Worm (Caenorhabditis elegans) whole organism, L4/young adult: ENCODE results near the gene perm-2.

Experiments
- W03F9.2 ChIP-seq: fragments of 150-350 bp; optimal IDR thresholded peaks from 2 replicates; lab custom pipeline; 2014; ENCODE audit warnings: missing biosample characterization, missing genetic modification characterization
- dao-5 ChIP-seq: sonication (generic microtip); optimal IDR thresholded peaks from 2 replicates; lab custom pipeline; 2016; ENCODE audit warnings: missing genotype, missing genetic modification characterization, moderate library complexity, missing compliant biosample characterization

- TF ChIP-seq W03F9.2 (tag; lab: Kevin White, UChicago) (no peak), dao-5 (tag; lab: Kevin White, UChicago) (no peak)
These were observed 21.5 kb upstream of the perm-2 start for ce11 chrIV:1105104-1105503.
